Worm (Caenorhabditis elegans): ENCODE data around the gene srx-96.
A peak's percentile ranks its signal among the peaks of the same experiment; 100 is the strongest.

srx-96 gene

DNA sequence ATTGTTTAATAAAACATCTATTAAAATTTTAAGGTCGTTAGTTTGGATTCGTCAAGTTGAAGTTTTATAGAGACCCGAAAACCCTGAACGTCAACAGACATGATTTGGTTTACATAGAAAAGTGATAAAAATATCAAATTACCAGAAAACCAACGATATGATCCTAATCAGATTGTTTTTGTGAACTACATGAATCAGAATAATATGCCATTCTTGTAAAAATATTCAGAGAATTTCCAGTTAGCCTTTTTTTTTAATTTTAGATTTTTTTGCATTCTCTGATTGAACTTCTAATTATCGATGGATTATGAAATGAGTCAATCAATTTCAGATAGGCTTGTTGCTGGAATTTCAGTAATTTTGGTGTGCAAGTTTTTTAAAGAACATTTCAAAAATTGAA is at the start of gene srx-96:
TSS of gene srx-96 (plus strand) at position 301 of the 400 bp plus-strand sequence.
- TF ChIP-seq lsy-2 (tag; optimal IDR thresholded peaks at IDR 0.05) (no peak), nhr-28 (tag; optimal IDR thresholded peaks at IDR 0.05) (no peak), ceh-83 (GFP tag; optimal IDR thresholded peaks at IDR 0.05) (no peak), elt-1 (tag; optimal IDR thresholded peaks at IDR 0.05; ENCODE audit: borderline replicate concordance, insufficient read depth) (no peak), ceh-43 (GFP tag; optimal IDR thresholded peaks at IDR 0.05) (no peak), sem-2 (GFP tag; optimal IDR thresholded peaks at IDR 0.05) (no peak), nhr-2 (tag; optimal IDR thresholded peaks at IDR 0.05) (no peak), ham-2 (GFP tag; optimal IDR thresholded peaks at IDR 0.05) (no peak), M03D4.4 (tag; optimal IDR thresholded peaks at IDR 0.05) (no peak), lin-32 (GFP tag; optimal IDR thresholded peaks at IDR 0.05) (no peak), elt-3 (tag; optimal IDR thresholded peaks at IDR 0.05) (no peak), zip-8 (tag; optimal IDR thresholded peaks at IDR 0.05) (no peak)

DNA sequence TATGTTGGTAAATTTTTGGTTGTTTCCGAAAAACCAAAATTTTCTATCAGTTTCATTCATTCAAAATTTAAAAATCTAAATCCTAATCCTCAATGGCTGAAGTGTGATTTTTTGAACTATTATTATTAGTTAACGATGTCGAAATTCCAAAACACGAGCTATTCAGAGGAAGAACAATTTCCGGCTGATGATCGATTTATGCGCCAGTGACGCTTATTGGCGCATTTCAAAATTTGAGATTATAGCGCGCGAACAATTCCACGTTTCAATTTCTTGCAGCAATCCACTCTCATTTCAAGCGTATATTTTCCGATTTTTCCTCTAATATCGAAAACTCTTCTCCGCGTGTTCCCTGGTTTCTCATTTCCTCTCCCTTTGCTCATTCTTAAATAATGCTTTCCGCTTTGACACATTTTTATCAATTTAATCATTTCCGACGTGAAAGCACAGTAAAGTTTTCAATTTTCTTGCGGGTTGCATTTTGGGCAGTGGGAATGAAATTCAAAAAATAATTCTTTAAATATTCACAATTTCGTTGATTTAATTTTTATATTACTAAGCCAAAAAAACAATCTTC is 46.7 kb upstream of the srx-96 start:
- TF ChIP-seq mep-1 (tag; optimal IDR thresholded peaks at IDR 0.05), result peak; percentile 30
- TF ChIP-seq nhr-76 (tag; optimal IDR thresholded peaks at IDR 0.05), result no peak
- no peak for TF ChIP-seq snpc-4 (tag; optimal IDR thresholded peaks at IDR 0.05)
- no peak for TF ChIP-seq zip-8 (tag; optimal IDR thresholded peaks at IDR 0.05)

DNA sequence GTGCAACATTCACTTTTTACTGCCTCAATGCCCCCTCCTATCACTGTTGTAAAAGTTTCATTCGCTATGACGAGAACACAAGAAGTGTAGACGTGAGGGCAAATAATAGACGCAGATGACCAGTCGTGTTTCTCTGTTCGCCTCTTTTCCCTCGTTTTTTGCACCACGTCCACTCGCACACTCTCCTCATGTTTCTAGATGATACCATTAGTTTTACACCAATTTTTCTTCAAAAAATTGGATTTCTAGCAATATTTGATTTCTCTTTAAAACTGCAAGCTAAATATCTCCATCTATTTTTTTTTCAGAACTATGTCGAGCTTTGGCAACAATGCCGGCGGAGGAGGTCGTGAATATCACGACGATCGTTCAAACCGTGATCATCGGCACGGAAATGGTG is 46.1 kb upstream of the srx-96 start, which contains the start of gene rde-12:
TSS of gene rde-12 (plus strand) at position 301 of the 400 bp plus-strand sequence.
- TF ChIP-seq mls-2 (tag; optimal IDR thresholded peaks at IDR 0.05), result no peak
- TF ChIP-seq ztf-11 (tag; optimal IDR thresholded peaks at IDR 0.05), result no peak
- TF ChIP-seq hlh-1 (tag; optimal IDR thresholded peaks at IDR 0.05), result peak; percentile 33
- TF ChIP-seq ham-2 (GFP tag; optimal IDR thresholded peaks at IDR 0.05), result no peak
- peak; percentile 26 for TF ChIP-seq nhr-2 (tag; optimal IDR thresholded peaks at IDR 0.05)
- TF ChIP-seq sem-2 (GFP tag; optimal IDR thresholded peaks at IDR 0.05), result no peak

DNA sequence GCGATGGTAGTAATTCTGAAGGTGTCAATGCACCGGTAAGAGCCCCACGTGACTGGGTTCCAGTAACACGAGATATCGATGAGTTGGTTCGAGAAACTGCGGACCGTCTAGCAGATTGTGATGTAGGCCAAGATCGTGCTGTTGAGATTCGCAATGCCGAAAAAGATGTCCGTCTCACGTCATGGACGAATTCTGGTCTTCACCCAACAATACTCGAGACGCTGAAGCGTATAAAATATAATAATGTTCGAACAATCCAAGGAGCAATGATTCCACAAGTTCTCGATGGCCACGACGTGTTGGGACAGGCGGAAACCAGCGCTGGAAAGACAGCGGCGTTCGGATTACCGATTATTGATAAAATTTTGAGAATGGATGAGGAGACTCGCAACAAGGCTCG is 44.7 kb upstream of the srx-96 start:
- TF ChIP-seq mep-1 (tag; optimal IDR thresholded peaks at IDR 0.05) (no peak), tbx-8 (GFP tag; optimal IDR thresholded peaks at IDR 0.05) (no peak), flh-1 (GFP tag; optimal IDR thresholded peaks at IDR 0.05) (no peak), ham-2 (GFP tag; optimal IDR thresholded peaks at IDR 0.05) (no peak), blmp-1 (tag; optimal IDR thresholded peaks at IDR 0.05) (no peak), nhr-12 (tag; optimal IDR thresholded peaks at IDR 0.05) (no peak), cnd-1 (tag; optimal IDR thresholded peaks at IDR 0.05) (no peak), bed-3 (GFP tag; optimal IDR thresholded peaks at IDR 0.05) (no peak), lin-32 (GFP tag; optimal IDR thresholded peaks at IDR 0.05) (no peak), unc-62 (GFP tag; optimal IDR thresholded peaks at IDR 0.05) (no peak), ztf-11 (tag; optimal IDR thresholded peaks at IDR 0.05) (no peak), elt-3 (tag; optimal IDR thresholded peaks at IDR 0.05) (no peak), snpc-4 (tag; optimal IDR thresholded peaks at IDR 0.05) (no peak), sptf-1 (tag; optimal IDR thresholded peaks at IDR 0.05) (no peak), ceh-43 (GFP tag; optimal IDR thresholded peaks at IDR 0.05) (no peak), nhr-76 (tag; optimal IDR thresholded peaks at IDR 0.05) (no peak), ceh-83 (GFP tag; optimal IDR thresholded peaks at IDR 0.05) (no peak)

- TF ChIP-seq mls-2 (tag; optimal IDR thresholded peaks at IDR 0.05), result no peak
- TF ChIP-seq sptf-1 (tag; optimal IDR thresholded peaks at IDR 0.05), result peak; percentile 13
These were observed 42.8 kb upstream of the srx-96 start for ce11 chrV:13668337-13668736.

DNA sequence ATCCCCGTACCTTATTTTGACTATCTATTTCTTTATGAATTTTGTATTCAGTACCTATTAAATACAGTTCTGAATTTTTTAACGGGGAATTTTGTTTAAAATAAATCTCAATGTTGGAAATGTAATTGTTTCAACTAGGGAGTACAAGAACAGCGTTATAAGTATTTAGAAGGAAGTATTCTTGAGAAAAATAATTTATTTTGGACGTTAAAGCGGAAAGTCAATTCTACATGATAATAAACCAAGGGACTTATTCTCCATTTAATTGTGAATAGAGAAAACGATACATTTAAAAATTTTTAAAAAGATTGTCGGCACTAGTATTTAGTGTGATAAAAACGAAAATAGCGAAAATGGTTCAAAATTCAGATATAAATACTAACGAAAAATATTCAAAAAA is 42.0 kb upstream of the srx-96 start:
- TF ChIP-seq flh-1 (GFP tag; optimal IDR thresholded peaks at IDR 0.05) (no peak), hlh-1 (tag; optimal IDR thresholded peaks at IDR 0.05) (no peak), nhr-76 (tag; optimal IDR thresholded peaks at IDR 0.05) (no peak), mls-2 (tag; optimal IDR thresholded peaks at IDR 0.05) (no peak), nhr-2 (tag; optimal IDR thresholded peaks at IDR 0.05) (no peak), nhr-28 (tag; optimal IDR thresholded peaks at IDR 0.05) (no peak), mab-5 (tag; optimal IDR thresholded peaks at IDR 0.05) (no peak), ceh-43 (GFP tag; optimal IDR thresholded peaks at IDR 0.05) (no peak), cnd-1 (tag; optimal IDR thresholded peaks at IDR 0.05) (no peak), blmp-1 (tag; optimal IDR thresholded peaks at IDR 0.05) (no peak), ceh-83 (GFP tag; optimal IDR thresholded peaks at IDR 0.05) (no peak), nhr-237 (tag; optimal IDR thresholded peaks at IDR 0.05) (no peak), lin-13 (tag; optimal IDR thresholded peaks at IDR 0.05) (no peak), ces-1 (GFP tag; optimal IDR thresholded peaks at IDR 0.05) (no peak), lsy-2 (tag; optimal IDR thresholded peaks at IDR 0.05) (no peak), tbx-8 (GFP tag; optimal IDR thresholded peaks at IDR 0.05) (no peak), sem-2 (GFP tag; optimal IDR thresholded peaks at IDR 0.05) (no peak), ceh-39 (tag; optimal IDR thresholded peaks at IDR 0.05) (no peak), ztf-11 (tag; optimal IDR thresholded peaks at IDR 0.05) (no peak)

Data from whole organism, mixed stage, embryonic.